Worm (Caenorhabditis elegans): ENCODE data around the gene C39E9.8.

Gene C39E9.8

DNA sequence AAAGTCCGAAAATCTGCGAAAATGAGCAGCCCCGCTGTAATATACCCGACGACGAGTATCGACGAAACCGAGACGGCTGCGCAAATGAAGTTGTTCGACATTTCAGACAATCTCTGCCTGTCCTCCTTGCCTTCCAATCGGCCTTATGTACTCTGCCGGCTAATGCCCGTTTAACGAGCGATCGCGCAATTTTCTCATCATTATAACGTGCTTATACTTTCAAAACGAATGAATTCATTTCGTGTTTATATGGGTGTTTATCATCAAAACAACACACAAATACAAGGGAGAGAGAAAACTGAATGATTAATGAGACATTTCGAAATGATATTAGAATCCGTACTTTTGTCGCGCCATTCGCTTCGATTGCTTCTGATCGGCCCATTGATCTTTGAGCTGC is 11.7 kb downstream of the C39E9.8 start, which contains the start of gene col-132:
Gene col-132, minus strand, starts transcription at position 101 of the 400 bp plus-strand sequence.
- no peak for TF ChIP-seq ces-1 (GFP tag; optimal IDR thresholded peaks at IDR 0.05)
- no peak for TF ChIP-seq nhr-237 (tag; optimal IDR thresholded peaks at IDR 0.05)
- TF ChIP-seq nhr-76 (tag; optimal IDR thresholded peaks at IDR 0.05) = no peak
- no peak for TF ChIP-seq blmp-1 (tag; optimal IDR thresholded peaks at IDR 0.05)
- no peak for TF ChIP-seq snu-23 (GFP tag; optimal IDR thresholded peaks at IDR 0.05)
- no peak for TF ChIP-seq aha-1 (tag; optimal IDR thresholded peaks at IDR 0.05)
- TF ChIP-seq aly-2 (tag; optimal IDR thresholded peaks at IDR 0.05) = no peak
- no peak for TF ChIP-seq nhr-19 (GFP tag; conservative IDR thresholded peaks at IDR 0.05)
- TF ChIP-seq mef-2 (tag; optimal IDR thresholded peaks at IDR 0.05) = no peak
- TF ChIP-seq ztf-4 (tag; optimal IDR thresholded peaks at IDR 0.05) = no peak
- TF ChIP-seq ceh-90 (tag; optimal IDR thresholded peaks at IDR 0.05) = no peak
- TF ChIP-seq xbp-1 (tag; optimal IDR thresholded peaks at IDR 0.05) = no peak
- TF ChIP-seq ama-1 (optimal IDR thresholded peaks at IDR 0.05) = no peak
- no peak for TF ChIP-seq tlp-1 (tag; optimal IDR thresholded peaks at IDR 0.05)
- TF ChIP-seq grh-1 (GFP tag; IDR thresholded peaks at IDR 0.05) = no peak
- TF ChIP-seq rnt-1 (tag; optimal IDR thresholded peaks at IDR 0.05) = no peak
- TF ChIP-seq mep-1 (tag; optimal IDR thresholded peaks at IDR 0.05) = no peak
- no peak for TF ChIP-seq hlh-17 (GFP tag; optimal IDR thresholded peaks at IDR 0.05; ENCODE audit: borderline replicate concordance)
- TF ChIP-seq elt-2 (tag; optimal IDR thresholded peaks at IDR 0.05) = no peak

DNA sequence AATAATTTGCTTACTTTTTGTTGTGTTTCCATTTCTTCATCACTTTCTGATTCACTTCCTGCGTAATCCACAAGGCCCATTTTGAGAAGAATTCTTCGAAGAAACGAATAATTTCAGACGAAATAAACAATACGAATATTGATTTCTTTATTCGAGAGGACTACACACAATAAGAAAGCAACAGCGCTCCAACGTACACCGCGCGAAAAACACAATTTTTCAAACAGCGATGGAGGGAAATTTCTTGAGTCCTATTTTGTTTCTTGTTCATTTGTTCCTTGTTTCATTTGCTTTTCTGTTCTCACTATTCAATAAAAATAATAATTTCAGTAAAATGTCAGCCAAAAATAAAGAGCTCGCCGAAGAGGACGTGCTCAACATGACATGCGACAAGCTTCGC is 14.4 kb downstream of the C39E9.8 start, which contains the start of the genes prcc-1 and C39E9.12:
Gene prcc-1, minus strand, starts transcription at position 119 of the 400 bp plus-strand sequence.
Gene C39E9.12, plus strand, starts transcription at position 331 of the 400 bp plus-strand sequence.
- TF ChIP-seq Y116A8C.19 (tag; optimal IDR thresholded peaks at IDR 0.05; ENCODE audit: borderline replicate concordance) (no peak), nhr-12 (tag; optimal IDR thresholded peaks at IDR 0.05) (no peak), ama-1 (optimal IDR thresholded peaks at IDR 0.05) (no peak), alr-1 (tag; optimal IDR thresholded peaks at IDR 0.05; ENCODE audit: borderline replicate concordance) (no peak), jun-1 (tag; optimal IDR thresholded peaks at IDR 0.05) (peak; percentile 40), nhr-11 (tag; optimal IDR thresholded peaks at IDR 0.05) (no peak), dpl-1 (GFP tag; optimal IDR thresholded peaks at IDR 0.05) (peak; percentile 88 to 95 (median 92)), lir-3 (tag; optimal IDR thresholded peaks at IDR 0.05; ENCODE audit: poor library complexity) (peak; percentile 10), fkh-4 (tag; optimal IDR thresholded peaks at IDR 0.05; ENCODE audit: borderline replicate concordance) (no peak), skn-1 (tag; optimal IDR thresholded peaks at IDR 0.05) (peak; percentile 66), mep-1 (tag; optimal IDR thresholded peaks at IDR 0.05) (no peak), pax-3 (tag; optimal IDR thresholded peaks at IDR 0.05) (no peak), mab-9 (GFP tag; IDR thresholded peaks at IDR 0.05) (no peak), ceh-8 (GFP tag; optimal IDR thresholded peaks at IDR 0.05) (no peak), fkh-8 (tag; optimal IDR thresholded peaks at IDR 0.05) (peak; percentile 56), blmp-1 (tag; optimal IDR thresholded peaks at IDR 0.05) (no peak), pag-3 (tag; optimal IDR thresholded peaks at IDR 0.05; ENCODE audit: borderline replicate concordance, insufficient read depth) (no peak), C34B4.2 (tag; optimal IDR thresholded peaks at IDR 0.05) (no peak), fkh-10 (GFP tag; optimal IDR thresholded peaks at IDR 0.05) (no peak), sptf-1 (tag; optimal IDR thresholded peaks at IDR 0.05) (no peak), ztf-11 (tag; optimal IDR thresholded peaks at IDR 0.05) (no peak), unc-86 (tag; optimal IDR thresholded peaks at IDR 0.05) (peak; percentile 37), pqm-1 (tag; optimal IDR thresholded peaks at IDR 0.05) (no peak), C16A3.4 (tag; optimal IDR thresholded peaks at IDR 0.05) (peak; percentile 85), elt-2 (tag; optimal IDR thresholded peaks at IDR 0.05) (no peak), zag-1 (tag; optimal IDR thresholded peaks at IDR 0.05) (no peak), ceh-90 (tag; optimal IDR thresholded peaks at IDR 0.05) (no peak), aha-1 (tag; optimal IDR thresholded peaks at IDR 0.05) (no peak), ces-1 (GFP tag; optimal IDR thresholded peaks at IDR 0.05) (no peak), hlh-17 (GFP tag; optimal IDR thresholded peaks at IDR 0.05; ENCODE audit: borderline replicate concordance) (no peak), fos-1 (tag; optimal IDR thresholded peaks at IDR 0.05) (peak; percentile 63), sox-4 (tag; optimal IDR thresholded peaks at IDR 0.05) (no peak), snu-23 (GFP tag; optimal IDR thresholded peaks at IDR 0.05) (peak; percentile 80), elt-3 (tag; optimal IDR thresholded peaks at IDR 0.05) (peak in 1 of 6 experiments; percentile 67), nhr-71 (tag; optimal IDR thresholded peaks at IDR 0.05) (peak; percentile 73), isw-1 (GFP tag; IDR thresholded peaks at IDR 0.05) (no peak; the same call in 1 of the 2 replicates), ceh-88 (GFP tag; IDR thresholded peaks at IDR 0.05) (no peak), nhr-47 (tag; optimal IDR thresholded peaks at IDR 0.05) (peak; percentile 75), zip-4 (GFP tag; optimal IDR thresholded peaks at IDR 0.05) (no peak), efl-1 (optimal IDR thresholded peaks at IDR 0.05) (peak; percentile 93 to 94), efl-1 (GFP tag; optimal IDR thresholded peaks at IDR 0.05 in 1 of 2) (peak; percentile 92 to 99)

Data from whole organism, L1 larva.